Worm (Caenorhabditis elegans) whole organism, young adult: Measurements from ENCODE around the gene nspg-6.

ENCODE experiments used
- ZK185.1 ChIP-seq: sonication (generic microtip); optimal IDR thresholded peaks from 2 replicates; lab custom pipeline; 2016; ENCODE audit warnings: mild to moderate bottlenecking, missing genetic modification characterization, missing compliant biosample characterization; ENCODE audit not compliant: poor library complexity, severe bottlenecking
- attf-3 ChIP-seq: fragments of 200-800 bp; sonication (Bioruptor generic); conservative IDR thresholded peaks from 2 replicates; pipeline ENCODE4 v1.3.6; 2022; ENCODE audit warnings: missing genetic modification reagents, missing genetic modification characterization, missing compliant biosample characterization
- lag-1 ChIP-seq: fragments of 200-800 bp; sonication (Bioruptor generic); IDR thresholded peaks from 2 replicates; pipeline ENCODE4 v1.3.6; 2022; ENCODE audit warnings: missing genetic modification reagents, missing genetic modification characterization, missing compliant biosample characterization
- unc-130 ChIP-seq: sonication (generic microtip); optimal IDR thresholded peaks from 2 replicates; lab custom pipeline; 2016; ENCODE audit warnings: missing genetic modification reagents, missing genetic modification characterization, missing compliant biosample characterization
- ztf-28 ChIP-seq: fragments of 200-800 bp; sonication (Bioruptor generic); IDR thresholded peaks from 2 replicates; pipeline ENCODE4 v1.3.6; 2022; ENCODE audit warnings: missing genetic modification reagents, missing genetic modification characterization, missing compliant biosample characterization

ce11 chrIII:7314473-7314872 is 304 bp downstream of the nspg-6 start:
- TF ChIP-seq attf-3, result no peak
- no peak for TF ChIP-seq unc-130 (GFP tag; lab: Kevin White, UChicago)
- TF ChIP-seq ZK185.1, result no peak
- TF ChIP-seq ztf-28, result no peak
- no peak for TF ChIP-seq lag-1 (GFP tag; lab: Robert Waterston, UW)
